Fruit fly (Drosophila melanogaster): ENCODE data around the gene Mcm7.

The Mcm7 gene

dm6 chr3L:8920710-8921109 is 29.3 kb downstream of the Mcm7 start (continued):
- peak; percentile 18 for TF ChIP-seq CG4707 (GFP tag; optimal IDR thresholded peaks at IDR 0.05)
- no peak for TF ChIP-seq CG4282 (GFP tag; optimal IDR thresholded peaks at IDR 0.05)
- TF ChIP-seq ash1 (GFP tag; optimal IDR thresholded peaks at IDR 0.05) = no peak
- TF ChIP-seq CG1233 (GFP tag; optimal IDR thresholded peaks at IDR 0.05) = no peak
- peak; percentile 79 for TF ChIP-seq gem (tag; optimal IDR thresholded peaks at IDR 0.05)
- TF ChIP-seq sim (GFP tag; IDR thresholded peaks at IDR 0.05) = no peak
- peak; percentile 27 for TF ChIP-seq CG14710 (tag; optimal IDR thresholded peaks at IDR 0.05)
- no peak for TF ChIP-seq HLHmδ (GFP tag; optimal IDR thresholded peaks at IDR 0.05)
- no peak for TF ChIP-seq Ets65A (GFP tag)
- TF ChIP-seq Atf-2 (GFP tag; optimal IDR thresholded peaks at IDR 0.05) = no peak
- no peak for TF ChIP-seq sna (GFP tag; IDR thresholded peaks at IDR 0.05; ENCODE audit: partially characterized antibody)
- peak; percentile 8 for TF ChIP-seq CG4328 (GFP tag; optimal IDR thresholded peaks at IDR 0.05)
- no peak for TF ChIP-seq Ets97D (GFP tag; optimal IDR thresholded peaks at IDR 0.05)
- TF ChIP-seq NfI (GFP tag; optimal IDR thresholded peaks at IDR 0.05) = peak; percentile 44
- TF ChIP-seq CG3726 (GFP tag; IDR thresholded peaks at IDR 0.05) = peak; percentile 50; the same call in 1 of the 3 replicates
- TF ChIP-seq chn (GFP tag; optimal IDR thresholded peaks at IDR 0.05) = peak; percentile 38
- no peak for TF ChIP-seq dm (GFP tag; optimal IDR thresholded peaks at IDR 0.05)
- no peak for TF ChIP-seq crol (GFP tag; IDR thresholded peaks at IDR 0.05)
- no peak for TF ChIP-seq hth (optimal IDR thresholded peaks at IDR 0.05)
- peak; percentile 60 for TF ChIP-seq CG18262 (tag; optimal IDR thresholded peaks at IDR 0.05)
- peak; percentile 48 for TF ChIP-seq D19A (tag; optimal IDR thresholded peaks at IDR 0.05)
- peak; percentile 60 for TF ChIP-seq row (GFP tag; IDR thresholded peaks at IDR 0.05)
- peak; percentile 49 for TF ChIP-seq Hmr (GFP tag; optimal IDR thresholded peaks at IDR 0.05)
- TF ChIP-seq CG32767 (GFP tag; IDR thresholded peaks at IDR 0.05) = no peak
- no peak for TF ChIP-seq Trl (optimal IDR thresholded peaks at IDR 0.05)
- TF ChIP-seq Trl (GFP tag; optimal IDR thresholded peaks at IDR 0.05) = peak; percentile 54
- peak; percentile 21 for TF ChIP-seq sd (tag; optimal IDR thresholded peaks at IDR 0.05)
- TF ChIP-seq caup (GFP tag; optimal IDR thresholded peaks at IDR 0.05; ENCODE audit: severe bottlenecking) = peak; percentile 67
- TF ChIP-seq Xbp1 (GFP tag; optimal IDR thresholded peaks at IDR 0.05) = peak; percentile 73
- TF ChIP-seq B-H1 (GFP tag; IDR thresholded peaks at IDR 0.05) = peak; percentile 60; the same call in 2 of the 3 replicates
- TF ChIP-seq dan (GFP tag; IDR thresholded peaks at IDR 0.05) = no peak
- no peak for TF ChIP-seq Optix (GFP tag; IDR thresholded peaks at IDR 0.05)
- TF ChIP-seq CG9876 (GFP tag; optimal IDR thresholded peaks at IDR 0.05) = no peak
- TF ChIP-seq CG18764 (GFP tag; optimal IDR thresholded peaks at IDR 0.05) = no peak
- TF ChIP-seq MESR4 (GFP tag; optimal IDR thresholded peaks at IDR 0.05) = no peak
- peak; percentile 48 for TF ChIP-seq Side (GFP tag; optimal IDR thresholded peaks at IDR 0.05)
- TF ChIP-seq Gug (GFP tag; IDR thresholded peaks at IDR 0.05) = peak; percentile 14; the same call in 1 of the 4 replicates
- TF ChIP-seq mld (GFP tag; IDR thresholded peaks at IDR 0.05; ENCODE audit: partially characterized antibody) = no peak
- no peak for TF ChIP-seq pzg (GFP tag; optimal IDR thresholded peaks at IDR 0.05)
- TF ChIP-seq CG43689 (GFP tag; IDR thresholded peaks at IDR 0.05) = peak; percentile 49
- TF ChIP-seq CG10979 (tag; optimal IDR thresholded peaks at IDR 0.05) = peak; percentile 51
- no peak for TF ChIP-seq ab (GFP tag; optimal IDR thresholded peaks at IDR 0.05)
- peak; percentile 4 for TF ChIP-seq MTF-1 (GFP tag; optimal IDR thresholded peaks at IDR 0.05; ENCODE audit: borderline replicate concordance)
- TF ChIP-seq Deaf1 (tag; optimal IDR thresholded peaks at IDR 0.05) = peak; percentile 18
- TF ChIP-seq Neu2 (GFP tag; optimal IDR thresholded peaks at IDR 0.05; ENCODE audit: borderline replicate concordance) = no peak
- TF ChIP-seq Doc2 (GFP tag; IDR thresholded peaks at IDR 0.05) = no peak
- TF ChIP-seq jigr1 (GFP tag; IDR thresholded peaks at IDR 0.05) = no peak
- no peak for TF ChIP-seq CG7745 (tag; optimal IDR thresholded peaks at IDR 0.05)
- 0 out of 2 replicates have a peak, but pooled peaks have one; percentile 6 for TF ChIP-seq aop (GFP tag; IDR thresholded peaks at IDR 0.05)
- 0 out of 3 replicates have a peak, but pooled peaks have one; percentile 42 for TF ChIP-seq Mrtf (GFP tag; IDR thresholded peaks at IDR 0.05)
- TF ChIP-seq CG12769 (tag; optimal IDR thresholded peaks at IDR 0.05) = peak; percentile 84
- no peak for TF ChIP-seq luna (GFP tag; optimal IDR thresholded peaks at IDR 0.05)
